Worm (Caenorhabditis elegans) whole organism, L4/young adult: ENCODE measurements around the gene C11D2.3.

ENCODE experiments used
- W03F9.2 ChIP-seq: fragments of 150-350 bp; optimal IDR thresholded peaks from 2 replicates; lab custom pipeline; 2014; ENCODE audit warnings: missing biosample characterization, missing genetic modification characterization
- dao-5 ChIP-seq: sonication (generic microtip); optimal IDR thresholded peaks from 2 replicates; lab custom pipeline; 2016; ENCODE audit warnings: missing genotype, missing genetic modification characterization, moderate library complexity, missing compliant biosample characterization

DNA sequence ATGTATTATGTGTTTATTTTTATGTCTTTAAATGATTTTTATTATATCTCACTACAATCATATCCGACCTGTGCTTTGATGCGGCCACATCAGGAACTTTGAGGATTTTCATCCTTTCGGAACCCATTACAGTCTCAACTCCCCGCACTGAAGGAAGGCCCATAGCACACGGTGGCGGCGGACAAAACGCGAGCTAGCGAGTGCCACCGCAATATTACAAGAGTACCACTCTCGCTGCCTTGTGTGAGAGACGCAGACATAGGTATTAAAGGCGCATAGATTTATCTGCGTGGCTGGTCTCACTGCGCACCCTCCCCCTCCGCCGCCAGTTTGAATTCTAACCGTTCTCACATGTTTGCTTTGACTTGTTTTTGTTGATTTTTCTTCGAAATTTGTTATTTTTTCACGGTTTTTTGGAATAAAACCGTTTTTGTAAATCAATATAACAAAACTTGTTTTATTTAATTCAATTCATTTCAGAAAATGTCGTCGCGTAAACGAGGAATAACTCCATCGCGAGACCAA lies 33.8 kb upstream of the C11D2.3 start, which contains the start of gene zen-4:
- TF ChIP-seq W03F9.2 (tag; lab: Kevin White, UChicago): peak; percentile 59
- no peak for TF ChIP-seq dao-5 (tag; lab: Kevin White, UChicago)
